Worm (Caenorhabditis elegans) whole organism, mixed stage, embryonic: ENCODE results near the gene Y45G5AM.3.

ENCODE experiments used
- elt-1 ChIP-seq: sonication (generic microtip); optimal IDR thresholded peaks from 2 replicates; lab custom pipeline; 2017; ENCODE audit warnings: missing genetic modification characterization, mild to moderate bottlenecking, missing compliant biosample characterization, antibody characterized with exemption, moderate library complexity, borderline replicate concordance; ENCODE audit not compliant: insufficient read depth
- elt-3 ChIP-seq: fragments of 150-350 bp; optimal IDR thresholded peaks from 2 replicates; lab custom pipeline; 2014; ENCODE audit warnings: missing biosample characterization, missing genetic modification characterization
- lsy-2 ChIP-seq: fragments of 150-350 bp; optimal IDR thresholded peaks from 2 replicates; lab custom pipeline; 2014; ENCODE audit warnings: missing biosample characterization, missing genetic modification characterization
- mab-5 ChIP-seq: fragments of 150-350 bp; optimal IDR thresholded peaks from 2 replicates; lab custom pipeline; 2014; ENCODE audit warnings: missing biosample characterization, missing genetic modification characterization
- mep-1 ChIP-seq: fragments of 150-350 bp; optimal IDR thresholded peaks from 2 replicates; lab custom pipeline; 2017; ENCODE audit warnings: missing biosample characterization, missing genetic modification reagents, missing genetic modification characterization, inconsistent platforms
- nhr-12 ChIP-seq: fragments of 150-350 bp; optimal IDR thresholded peaks from 2 replicates; lab custom pipeline; 2014; ENCODE audit warnings: missing biosample characterization, missing genetic modification characterization
- nhr-237 ChIP-seq: fragments of 150-350 bp; optimal IDR thresholded peaks from 2 replicates; lab custom pipeline; 2014; ENCODE audit warnings: missing biosample characterization, missing genetic modification characterization
- unc-62 ChIP-seq: fragments of 150-350 bp; optimal IDR thresholded peaks from 2 replicates; lab custom pipeline; 2014; ENCODE audit warnings: missing biosample characterization, missing genetic modification reagents, missing genetic modification characterization
- ztf-11 ChIP-seq: fragments of 150-350 bp; optimal IDR thresholded peaks from 2 replicates; lab custom pipeline; 2014; ENCODE audit warnings: missing biosample characterization, missing genetic modification characterization

- TF ChIP-seq mab-5 (tag; lab: Kevin White, UChicago) (no peak), ztf-11 (tag; lab: Kevin White, UChicago) (no peak), unc-62 (GFP tag; lab: Kevin White, UChicago) (no peak), mep-1 (tag; lab: Kevin White, UChicago) (no peak), nhr-12 (tag; lab: Kevin White, UChicago) (no peak), nhr-237 (tag; lab: Kevin White, UChicago) (no peak), elt-1 (tag; lab: Kevin White, UChicago) (no peak), elt-3 (tag; lab: Kevin White, UChicago) (no peak), lsy-2 (tag; lab: Kevin White, UChicago) (no peak)
Measured at ce11 chrV:4116071-4116470, 48.3 kb upstream of the Y45G5AM.3 start, which contains the start of gene T05B4.8.
